Worm (Caenorhabditis elegans): ENCODE data around the gene C10C5.7.

C10C5.7 gene

DNA sequence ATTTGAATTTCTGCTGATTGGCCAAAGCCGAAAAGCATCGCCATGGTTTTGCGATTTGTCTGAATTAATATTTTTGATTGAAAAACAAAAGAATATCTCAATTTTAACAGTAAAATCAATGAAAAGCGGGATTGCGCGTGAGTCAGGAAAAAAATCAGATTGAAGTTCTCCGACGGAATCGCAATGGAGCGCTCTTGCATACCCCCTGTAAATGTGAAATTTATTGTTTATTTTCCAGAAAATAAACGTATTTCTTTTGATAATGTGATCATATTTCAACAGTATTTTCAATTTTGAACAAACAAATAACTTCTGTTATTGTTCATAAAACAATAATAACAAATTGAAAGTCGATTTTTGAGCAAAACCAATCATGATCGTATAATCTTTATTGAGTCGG, 43.3 kb upstream of the C10C5.7 start, which contains the start of gene vps-26:
vps-26 (minus strand) TSS at position 200 of the 400 bp plus-strand sequence.
- TF ChIP-seq npax-4 (tag; optimal IDR thresholded peaks at IDR 0.05), result no peak
- no peak for TF ChIP-seq pqm-1 (tag; optimal IDR thresholded peaks at IDR 0.05)
- no peak for TF ChIP-seq nhr-11 (tag; optimal IDR thresholded peaks at IDR 0.05)
- no peak for TF ChIP-seq unc-55 (GFP tag; optimal IDR thresholded peaks at IDR 0.05)
- no peak for TF ChIP-seq ama-1 (optimal IDR thresholded peaks at IDR 0.05)
- no peak for TF ChIP-seq pha-4 (tag; optimal IDR thresholded peaks at IDR 0.05)
- TF ChIP-seq sox-4 (tag; optimal IDR thresholded peaks at IDR 0.05), result no peak
- no peak for TF ChIP-seq K09A11.1 (tag; optimal IDR thresholded peaks at IDR 0.05; ENCODE audit: insufficient read depth)
- TF ChIP-seq nfya-1 (tag; optimal IDR thresholded peaks at IDR 0.05), result no peak
- TF ChIP-seq pax-1 (tag; optimal IDR thresholded peaks at IDR 0.05), result no peak
- TF ChIP-seq eyg-1 (tag; optimal IDR thresholded peaks at IDR 0.05), result no peak
- no peak for TF ChIP-seq ceh-22 (tag; optimal IDR thresholded peaks at IDR 0.05)
- TF ChIP-seq ceh-2 (tag; optimal IDR thresholded peaks at IDR 0.05), result no peak
- TF ChIP-seq F13H6.1 (tag; optimal IDR thresholded peaks at IDR 0.05), result no peak
- TF ChIP-seq dve-1 (tag; optimal IDR thresholded peaks at IDR 0.05), result no peak
- TF ChIP-seq K02D7.2 (tag; optimal IDR thresholded peaks at IDR 0.05), result no peak
- no peak for TF ChIP-seq ahr-1 (tag; optimal IDR thresholded peaks at IDR 0.05)

DNA sequence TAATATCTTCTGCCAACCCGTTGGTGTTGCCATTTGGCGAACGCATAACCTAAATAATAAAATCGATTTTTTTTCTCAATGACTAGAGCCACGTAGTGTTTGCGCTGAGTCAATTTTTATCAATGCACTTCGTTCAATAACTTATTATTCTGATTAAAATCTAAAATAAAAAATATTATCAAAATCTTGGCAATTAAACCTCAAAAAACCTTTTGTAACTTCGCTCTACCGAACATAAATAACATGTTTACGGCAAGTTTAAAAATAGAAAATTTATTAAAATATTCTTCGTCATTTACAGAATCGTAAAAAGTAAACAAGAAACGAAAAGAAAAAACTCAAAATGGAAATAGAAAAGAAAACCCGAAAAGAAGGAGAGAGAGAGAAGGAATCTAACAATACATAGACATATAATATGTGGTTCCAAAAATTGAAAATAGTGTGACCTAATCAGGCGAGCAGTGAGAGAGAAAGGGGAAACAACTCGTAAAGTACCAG, 41.8 kb upstream of the C10C5.7 start, which contains the start of gene pigc-1:
pigc-1 (minus strand) TSS at position 51 of the 498 bp plus-strand sequence.
- TF ChIP-seq sox-2 (GFP tag; IDR thresholded peaks at IDR 0.05) (no peak), unc-42 (tag; optimal IDR thresholded peaks at IDR 0.05) (peak; percentile 8), ceh-34 (tag; optimal IDR thresholded peaks at IDR 0.05) (no peak), ceh-31 (tag; optimal IDR thresholded peaks at IDR 0.05) (no peak), C38D4.7 (GFP tag; optimal IDR thresholded peaks at IDR 0.05) (no peak)

DNA sequence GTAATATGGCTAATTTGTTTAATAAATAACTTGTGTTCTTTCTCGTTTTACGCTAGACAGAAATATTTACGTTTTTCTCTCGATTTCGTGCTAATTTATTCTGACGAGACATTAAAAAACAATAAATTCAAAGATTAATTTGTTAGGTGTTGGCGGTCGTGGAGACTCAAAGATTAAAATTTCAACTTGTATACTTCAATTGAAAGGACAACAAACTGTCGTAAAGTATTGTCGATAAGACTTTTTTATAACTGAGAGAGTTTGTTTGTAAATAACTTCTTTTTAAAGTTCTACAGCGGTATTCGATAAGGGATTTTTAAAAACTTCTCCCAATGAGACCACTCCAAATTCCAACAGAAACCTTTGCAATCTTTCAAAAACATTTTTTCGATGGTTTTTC, 31.2 kb upstream of the C10C5.7 start:
- TF ChIP-seq pat-9 (tag; optimal IDR thresholded peaks at IDR 0.05) (no peak), dmd-4 (tag; optimal IDR thresholded peaks at IDR 0.05; ENCODE audit: borderline replicate concordance) (no peak), ceh-30 (tag; optimal IDR thresholded peaks at IDR 0.05) (no peak), hlh-30 (tag; optimal IDR thresholded peaks at IDR 0.05; ENCODE audit: insufficient read depth) (no peak), hlh-8 (tag; optimal IDR thresholded peaks at IDR 0.05) (no peak), elt-2 (tag; optimal IDR thresholded peaks at IDR 0.05) (no peak), unc-86 (tag; optimal IDR thresholded peaks at IDR 0.05) (no peak), pros-1 (tag; optimal IDR thresholded peaks at IDR 0.05) (no peak), ceh-19 (GFP tag; optimal IDR thresholded peaks at IDR 0.05) (no peak), tbx-2 (tag; optimal IDR thresholded peaks at IDR 0.05) (no peak)

DNA sequence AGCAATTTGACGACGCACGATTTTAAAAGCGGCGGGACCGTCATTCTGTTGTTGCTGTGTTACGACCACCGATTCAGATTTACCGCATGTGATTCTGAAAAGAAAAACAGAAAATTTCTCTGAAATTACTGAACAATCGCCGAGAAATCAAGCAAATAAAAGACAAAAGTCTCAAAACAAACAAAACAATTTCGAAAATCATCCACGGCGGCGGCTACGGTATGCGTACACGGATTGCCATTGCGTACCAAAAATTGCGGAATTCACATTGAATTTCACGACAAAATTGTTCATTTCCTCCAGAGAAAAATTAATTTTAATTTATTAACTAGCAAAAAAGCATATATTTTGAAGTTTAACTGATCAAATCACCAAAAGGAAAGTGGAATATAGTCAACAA, 18.5 kb upstream of the C10C5.7 start, which contains the start of gene pezo-1:
pezo-1 (minus strand) TSS at position 101 of the 400 bp plus-strand sequence.
- no peak for TF ChIP-seq nhr-232 (tag; optimal IDR thresholded peaks at IDR 0.05)
- no peak for TF ChIP-seq K02D7.2 (tag; optimal IDR thresholded peaks at IDR 0.05)
- no peak for TF ChIP-seq ceh-34 (tag; optimal IDR thresholded peaks at IDR 0.05)
- no peak for TF ChIP-seq mec-3 (tag; optimal IDR thresholded peaks at IDR 0.05; ENCODE audit: borderline replicate concordance)
- no peak for TF ChIP-seq hlh-15 (tag; optimal IDR thresholded peaks at IDR 0.05)
- TF ChIP-seq fkh-10 (GFP tag; optimal IDR thresholded peaks at IDR 0.05), result no peak
- no peak for TF ChIP-seq gmeb-2 (tag; optimal IDR thresholded peaks at IDR 0.05)
- TF ChIP-seq ceh-14 (tag; optimal IDR thresholded peaks at IDR 0.05), result no peak
- no peak for TF ChIP-seq ceh-48 (tag; optimal IDR thresholded peaks at IDR 0.05)
- TF ChIP-seq eyg-1 (tag; optimal IDR thresholded peaks at IDR 0.05), result no peak
- no peak for TF ChIP-seq pag-3 (tag; optimal IDR thresholded peaks at IDR 0.05; ENCODE audit: borderline replicate concordance)
- TF ChIP-seq sox-2 (GFP tag; IDR thresholded peaks at IDR 0.05), result no peak
- TF ChIP-seq sox-4 (tag; optimal IDR thresholded peaks at IDR 0.05), result no peak
- no peak for TF ChIP-seq unc-86 (tag; optimal IDR thresholded peaks at IDR 0.05)
- no peak for TF ChIP-seq npax-4 (tag; optimal IDR thresholded peaks at IDR 0.05)
- TF ChIP-seq pqm-1 (tag; optimal IDR thresholded peaks at IDR 0.05), result no peak
- no peak for TF ChIP-seq che-1 (tag; optimal IDR thresholded peaks at IDR 0.05)

Data from whole organism, late embryonic.